Fruit fly (Drosophila melanogaster): ENCODE results near the gene sl.

sl gene

DNA sequence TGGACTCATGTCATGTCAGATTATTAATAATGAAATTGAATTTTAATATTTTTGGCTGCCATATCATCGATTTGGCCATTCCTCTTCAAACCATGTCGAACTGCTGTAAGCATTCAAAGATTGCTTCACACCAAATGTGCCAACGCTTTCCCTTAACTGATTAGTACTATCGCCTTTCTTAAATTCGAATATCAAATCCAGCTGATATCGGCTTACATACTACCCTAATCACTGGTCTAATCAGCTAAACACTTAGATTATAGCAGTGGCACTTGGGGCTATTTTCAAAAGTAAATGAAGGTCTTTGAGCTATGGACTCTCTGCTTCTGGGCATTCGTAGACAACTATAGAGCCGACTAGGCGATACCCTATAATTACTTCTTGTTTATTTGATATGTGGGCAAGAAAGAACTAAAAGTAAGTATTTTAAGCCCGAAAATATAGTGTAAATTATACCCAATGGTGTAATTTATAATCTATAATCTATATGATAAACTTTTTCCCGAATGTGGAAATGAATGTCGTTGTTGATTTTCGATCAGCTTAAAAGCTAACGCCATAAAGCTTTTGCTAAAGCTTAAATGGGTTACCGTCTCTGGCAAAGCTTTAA lies 53.8 kb downstream of the sl start (continued):
- no peak for TF ChIP-seq CG3032 (tag; optimal IDR thresholded peaks at IDR 0.05)
- peak; percentile 41 for TF ChIP-seq CG16779 (tag; optimal IDR thresholded peaks at IDR 0.05)
- peak; percentile 24 for TF ChIP-seq Ets21C (GFP tag; optimal IDR thresholded peaks at IDR 0.05)
- TF ChIP-seq lz (GFP tag; optimal IDR thresholded peaks at IDR 0.05) = no peak
- TF ChIP-seq acj6 (GFP tag; optimal IDR thresholded peaks at IDR 0.05) = no peak
- TF ChIP-seq CG6792 (GFP tag; optimal IDR thresholded peaks at IDR 0.05) = peak; percentile 68
- no peak for TF ChIP-seq Eip75B (GFP tag; optimal IDR thresholded peaks at IDR 0.05)
- peak; percentile 54 for TF ChIP-seq CG11762 (GFP tag; optimal IDR thresholded peaks at IDR 0.05; ENCODE audit: insufficient read depth)
- peak; percentile 80 for TF ChIP-seq pdm3 (GFP tag; optimal IDR thresholded peaks at IDR 0.05)
- peak; percentile 41 for TF ChIP-seq CG7368 (GFP tag; optimal IDR thresholded peaks at IDR 0.05)
- TF ChIP-seq CG8319 (GFP tag; optimal IDR thresholded peaks at IDR 0.05) = peak; percentile 31
- no peak for TF ChIP-seq topi (GFP tag; optimal IDR thresholded peaks at IDR 0.05)
- peak; percentile 79 for TF ChIP-seq CG11294 (GFP tag; IDR thresholded peaks at IDR 0.05)
- TF ChIP-seq Eip78C (GFP tag) = peak; percentile 92
- TF ChIP-seq Hr39 (GFP tag; optimal IDR thresholded peaks at IDR 0.05) = no peak

DNA sequence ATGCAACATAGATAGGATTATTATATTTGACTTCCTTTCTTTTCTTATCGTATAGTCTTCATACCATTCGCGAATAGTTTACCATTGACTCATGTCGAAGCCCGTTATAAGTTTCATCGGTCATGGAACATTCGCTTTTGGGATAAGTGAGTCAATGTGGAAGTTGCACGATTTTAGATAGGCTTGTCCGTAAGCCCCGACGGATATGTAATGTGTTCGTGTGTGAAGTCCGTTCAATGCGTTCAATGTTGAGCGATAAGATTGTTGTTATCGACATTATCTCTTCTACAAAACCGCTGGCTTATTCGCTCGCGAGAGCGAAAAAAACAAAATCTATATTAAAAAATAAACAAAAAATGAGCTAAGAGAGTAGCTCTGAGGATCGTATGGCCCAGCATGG lies 54.7 kb downstream of the sl start, which contains the start of gene CG9981:
Gene CG9981, minus strand, starts transcription at position 320 of the 400 bp plus-strand sequence.
- TF ChIP-seq vri (GFP tag; optimal IDR thresholded peaks at IDR 0.05) (peak; percentile 21), cyc (GFP tag; optimal IDR thresholded peaks at IDR 0.05) (no peak), net (GFP tag; optimal IDR thresholded peaks at IDR 0.05) (no peak), svp (GFP tag) (peak; percentile 53), CG34406 (GFP tag; optimal IDR thresholded peaks at IDR 0.05) (no peak), topi (GFP tag; optimal IDR thresholded peaks at IDR 0.05) (no peak), dac (GFP tag; optimal IDR thresholded peaks at IDR 0.05) (no peak), fd85E (GFP tag; optimal IDR thresholded peaks at IDR 0.05) (no peak), CG15336 (GFP tag; IDR thresholded peaks at IDR 0.05) (no peak), salr (GFP tag; optimal IDR thresholded peaks at IDR 0.05) (no peak), CG9139 (GFP tag; optimal IDR thresholded peaks at IDR 0.05) (no peak), Ets21C (GFP tag; optimal IDR thresholded peaks at IDR 0.05) (no peak)

DNA sequence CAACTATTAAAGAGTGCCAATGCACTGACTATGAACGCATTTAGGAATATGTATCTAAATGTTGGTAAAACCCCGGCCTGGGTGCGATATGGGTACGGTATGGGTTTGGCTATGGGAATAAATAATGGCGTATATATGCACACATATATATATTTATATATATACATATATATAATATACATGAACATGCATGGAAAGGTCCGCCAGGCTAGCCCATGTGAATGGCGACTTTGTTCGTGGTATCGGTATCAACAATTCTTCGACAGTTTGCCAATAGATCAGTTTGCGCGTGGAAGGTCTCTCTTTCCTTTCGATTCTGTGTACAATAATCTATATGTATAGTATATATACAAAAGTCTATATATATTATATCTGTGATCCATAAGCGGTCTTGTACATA lies 55.1 kb downstream of the sl start, which contains the start of gene CG4301:
Gene CG4301, plus strand, starts transcription at position 301 of the 400 bp plus-strand sequence.
- TF ChIP-seq CG6808 (GFP tag; optimal IDR thresholded peaks at IDR 0.05) = no peak
- TF ChIP-seq Sox102F (GFP tag; optimal IDR thresholded peaks at IDR 0.05) = no peak
- TF ChIP-seq dsx (GFP tag; optimal IDR thresholded peaks at IDR 0.05; ENCODE audit: poor library complexity, severe bottlenecking) = no peak
- TF ChIP-seq CG32006 (GFP tag; optimal IDR thresholded peaks at IDR 0.05) = no peak
- TF ChIP-seq CG3919 (GFP tag; optimal IDR thresholded peaks at IDR 0.05) = no peak
- TF ChIP-seq lz (GFP tag; optimal IDR thresholded peaks at IDR 0.05) = no peak

DNA sequence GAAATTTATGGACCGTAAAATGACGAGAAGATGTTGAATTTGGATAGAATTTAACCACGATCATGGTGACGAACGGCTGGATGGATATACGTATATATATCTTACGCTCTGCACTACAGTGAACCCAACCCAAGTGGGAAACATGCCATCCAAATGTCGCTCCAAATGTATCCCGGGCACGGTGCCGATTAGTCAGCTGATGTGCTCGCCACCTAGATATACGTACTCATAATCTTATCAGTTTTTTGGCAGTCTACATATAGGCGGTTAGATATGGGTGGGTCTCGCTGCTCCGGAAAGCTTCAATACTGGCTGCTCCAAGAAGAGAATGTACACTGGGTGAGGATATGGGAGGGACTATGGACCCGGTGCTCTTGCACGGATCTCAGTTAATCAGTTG lies 56.0 kb downstream of the sl start:
- TF ChIP-seq CG7368 (GFP tag; optimal IDR thresholded peaks at IDR 0.05) (no peak), CG8632 (GFP tag; optimal IDR thresholded peaks at IDR 0.05) (no peak), fkh (GFP tag; optimal IDR thresholded peaks at IDR 0.05) (no peak), Eip78C (GFP tag) (peak; percentile 46), CG10669 (GFP tag; optimal IDR thresholded peaks at IDR 0.05) (no peak), CG11902 (GFP tag; optimal IDR thresholded peaks at IDR 0.05) (no peak)

Measured in whole organism, prepupa.